Fruit fly (Drosophila melanogaster) whole organism, embryonic: ENCODE results near the gene Naam.

Experiments
- CG1024 ChIP-seq: fragments of 200-800 bp; sonication (Bioruptor generic); IDR thresholded peaks from 2 replicates; pipeline ENCODE4 v1.3.6; 2022; ENCODE audit warnings: missing biosample characterization, missing genetic modification characterization
- CG10565 ChIP-seq: fragments of 200-800 bp; sonication (Bioruptor generic); optimal IDR thresholded peaks from 3 replicates; lab custom pipeline; 2016; ENCODE audit warnings: missing biosample characterization, mild to moderate bottlenecking, missing genetic modification characterization
- CG11093 ChIP-seq: fragments of 200-800 bp; sonication (Bioruptor generic); IDR thresholded peaks from 3 replicates; pipeline ENCODE4 v1.3.6; 2022; ENCODE audit warnings: missing biosample characterization, missing genetic modification characterization
- CG11560 ChIP-seq: fragments of 200-800 bp; sonication (Bioruptor generic); IDR thresholded peaks from 3 replicates; pipeline ENCODE4 v1.3.6; 2022; ENCODE audit warnings: missing biosample characterization, missing genetic modification characterization
- CG14441 ChIP-seq: fragments of 200-800 bp; sonication (Bioruptor generic); IDR thresholded peaks from 2 replicates; pipeline ENCODE4 v1.3.6; 2022; ENCODE audit warnings: missing biosample characterization, missing genetic modification characterization
- CG17385 ChIP-seq: fragments of 200-800 bp; sonication (Bioruptor generic); optimal IDR thresholded peaks from 3 replicates; lab custom pipeline; 2018; ENCODE audit warnings: missing biosample characterization, mild to moderate bottlenecking, missing genetic modification characterization
- CG1792 ChIP-seq: fragments of 200-800 bp; sonication (Bioruptor generic); optimal IDR thresholded peaks from 2 replicates; lab custom pipeline; 2016; ENCODE audit warnings: missing biosample characterization, missing genetic modification characterization
- CG2120 ChIP-seq: fragments of 200-800 bp; sonication (Bioruptor generic); optimal IDR thresholded peaks from 3 replicates; lab custom pipeline; 2016; ENCODE audit warnings: missing biosample characterization, missing genetic modification characterization
- CG31224 ChIP-seq: fragments of 200-800 bp; sonication (Bioruptor generic); IDR thresholded peaks from 2 replicates; pipeline ENCODE4 v1.3.6; 2022; ENCODE audit warnings: missing biosample characterization, missing genetic modification characterization
- CG31388 ChIP-seq: fragments of 200-800 bp; sonication (Bioruptor generic); optimal IDR thresholded peaks from 2 replicates; lab custom pipeline; 2016; ENCODE audit warnings: missing biosample characterization, missing genetic modification characterization
- CG3995 ChIP-seq: fragments of 200-800 bp; sonication (Bioruptor generic); optimal IDR thresholded peaks from 3 replicates; lab custom pipeline; 2016; ENCODE audit warnings: missing biosample characterization, missing genetic modification characterization
- CG4282 ChIP-seq: fragments of 200-800 bp; sonication (Bioruptor generic); optimal IDR thresholded peaks from 2 replicates; lab custom pipeline; 2016; ENCODE audit warnings: missing biosample characterization, missing genetic modification characterization
- CG6765 ChIP-seq: fragments of 200-800 bp; sonication (Bioruptor generic); optimal IDR thresholded peaks from 3 replicates; lab custom pipeline; 2017; ENCODE audit warnings: missing biosample characterization, mild to moderate bottlenecking, missing genetic modification characterization
- CG6791 ChIP-seq: fragments of 200-800 bp; sonication (Bioruptor generic); IDR thresholded peaks from 3 replicates; pipeline ENCODE4 v1.3.6; 2022; ENCODE audit warnings: missing biosample characterization, missing genetic modification characterization; ENCODE audit not compliant: partially characterized antibody
- CG7271 ChIP-seq: fragments of 200-800 bp; sonication (Bioruptor generic); optimal IDR thresholded peaks from 2 replicates; lab custom pipeline; 2018; ENCODE audit warnings: missing biosample characterization, mild to moderate bottlenecking, missing genetic modification characterization, moderate library complexity
- CG7357 ChIP-seq: fragments of 200-800 bp; sonication (Bioruptor generic); IDR thresholded peaks from 3 replicates; pipeline ENCODE4 v1.3.6; 2022; ENCODE audit warnings: missing biosample characterization, missing genetic modification characterization
- CG9215 ChIP-seq: fragments of 200-800 bp; sonication (Bioruptor generic); IDR thresholded peaks from 2 replicates; pipeline ENCODE4 v1.3.6; 2022; ENCODE audit warnings: missing biosample characterization, missing genetic modification characterization
- CG9817 ChIP-seq: fragments of 200-800 bp; sonication (Bioruptor generic); optimal IDR thresholded peaks from 2 replicates; lab custom pipeline; 2018; ENCODE audit warnings: missing biosample characterization, mild to moderate bottlenecking, missing genetic modification characterization, moderate library complexity
- CHES-1-like ChIP-seq: fragments of 200-800 bp; sonication (Bioruptor generic); optimal IDR thresholded peaks from 2 replicates; lab custom pipeline; 2016; ENCODE audit warnings: missing biosample characterization, missing genetic modification characterization
- D ChIP-seq, 2 experiments: fragments of 200-800 bp in 1 of 2; fragments of >200 bp in 1 of 2; sonication (Bioruptor generic) in 1 of 2; optimal IDR thresholded peaks; 2 replicates in 1 of 2; 3 replicates in 1 of 2; lab custom pipeline; 2017; ENCODE audit warnings: mild to moderate bottlenecking in 1 of 2, missing biosample characterization in 1 of 2, missing genetic modification characterization in 1 of 2, missing genetic modification reagents in 1 of 2
- Dfd ChIP-seq, 2 experiments: fragments of >200 bp; optimal IDR thresholded peaks; 2 replicates each; lab custom pipeline; 2017; ENCODE audit warnings: missing biosample characterization in 2 of 2, missing genetic modification characterization in 2 of 2
- Fer2 ChIP-seq: fragments of 200-800 bp; sonication (Bioruptor generic); optimal IDR thresholded peaks from 2 replicates; lab custom pipeline; 2018; ENCODE audit warnings: missing biosample characterization, mild to moderate bottlenecking, missing genetic modification characterization, moderate library complexity
- Gug ChIP-seq: fragments of 200-800 bp; sonication (Bioruptor generic); IDR thresholded peaks from 4 replicates; pipeline ENCODE4 v1.3.6; 2022; ENCODE audit warnings: missing biosample characterization, missing genetic modification characterization
- HLHmδ ChIP-seq: fragments of 200-800 bp; sonication (Bioruptor generic); optimal IDR thresholded peaks from 2 replicates; lab custom pipeline; 2018; ENCODE audit warnings: missing biosample characterization, mild to moderate bottlenecking, missing genetic modification characterization, moderate library complexity
- Hey ChIP-seq: fragments of 200-800 bp; sonication (Bioruptor generic); optimal IDR thresholded peaks from 3 replicates; lab custom pipeline; 2018; ENCODE audit warnings: missing biosample characterization, mild to moderate bottlenecking, missing genetic modification characterization
- Meics ChIP-seq: fragments of 200-800 bp; sonication (Bioruptor generic); optimal IDR thresholded peaks from 2 replicates; lab custom pipeline; 2017; ENCODE audit warnings: missing biosample characterization, mild to moderate bottlenecking, missing genetic modification characterization
- NFAT ChIP-seq: fragments of 200-800 bp; sonication (Bioruptor generic); IDR thresholded peaks from 2 replicates; pipeline ENCODE4 v1.3.6; 2022; ENCODE audit warnings: missing biosample characterization, missing genetic modification characterization
- Oaz ChIP-seq: fragments of 200-800 bp; sonication (Bioruptor generic); IDR thresholded peaks from 2 replicates; pipeline ENCODE4 v1.3.6; 2022; ENCODE audit warnings: missing biosample characterization, missing genetic modification characterization
- Poxn ChIP-seq: fragments of 200-800 bp; sonication (Bioruptor generic); IDR thresholded peaks from 2 replicates; pipeline ENCODE4 v1.3.6; 2022; ENCODE audit warnings: missing biosample characterization, missing genetic modification characterization
- Sin3A ChIP-seq: fragments of >200 bp; optimal IDR thresholded peaks from 2 replicates; lab custom pipeline; 2018
- Sox102F ChIP-seq: fragments of 200-800 bp; sonication (Bioruptor generic); optimal IDR thresholded peaks from 2 replicates; lab custom pipeline; 2018; ENCODE audit warnings: missing biosample characterization, mild to moderate bottlenecking, missing genetic modification characterization, moderate library complexity
- Taf1 ChIP-seq: fragments of 200-800 bp; sonication (Bioruptor generic); IDR thresholded peaks from 2 replicates; pipeline ENCODE4 v1.3.6; 2022; ENCODE audit warnings: missing biosample characterization, missing genetic modification characterization
- Xbp1 ChIP-seq: fragments of 200-800 bp; sonication (Bioruptor generic); optimal IDR thresholded peaks from 3 replicates; lab custom pipeline; 2016; ENCODE audit warnings: missing biosample characterization, mild to moderate bottlenecking, missing genetic modification characterization
- abd-A ChIP-seq: fragments of 200-800 bp; sonication (Bioruptor generic); optimal IDR thresholded peaks from 3 replicates; lab custom pipeline; 2019; ENCODE audit warnings: missing biosample characterization, mild to moderate bottlenecking, missing genetic modification characterization, moderate library complexity
- ac ChIP-seq: fragments of 200-800 bp; sonication (Bioruptor generic); optimal IDR thresholded peaks from 3 replicates; lab custom pipeline; 2017; ENCODE audit warnings: missing biosample characterization, mild to moderate bottlenecking, missing genetic modification characterization
- bab2 ChIP-seq: fragments of 200-800 bp; sonication (Bioruptor generic); optimal IDR thresholded peaks from 2 replicates; lab custom pipeline; 2016; ENCODE audit warnings: missing biosample characterization, missing genetic modification characterization
- dm ChIP-seq: fragments of 200-800 bp; sonication (Bioruptor generic); optimal IDR thresholded peaks from 3 replicates; lab custom pipeline; 2016; ENCODE audit warnings: missing biosample characterization, missing genetic modification characterization
- gt ChIP-seq: fragments of 200-800 bp; sonication (Bioruptor generic); IDR thresholded peaks from 2 replicates; pipeline ENCODE4 v1.3.6; 2022; ENCODE audit warnings: missing biosample characterization, missing genetic modification characterization
- hbn ChIP-seq: fragments of 200-800 bp; sonication (Bioruptor generic); IDR thresholded peaks from 2 replicates; pipeline ENCODE4 v1.3.6; 2022; ENCODE audit warnings: missing biosample characterization, missing genetic modification characterization; ENCODE audit not compliant: partially characterized antibody
- ind ChIP-seq: fragments of 200-800 bp; sonication (Bioruptor generic); optimal IDR thresholded peaks from 3 replicates; lab custom pipeline; 2016; ENCODE audit warnings: missing biosample characterization, missing genetic modification characterization
- jing ChIP-seq: fragments of 200-800 bp; sonication (Bioruptor generic); optimal IDR thresholded peaks from 2 replicates; lab custom pipeline; 2018; ENCODE audit warnings: missing biosample characterization, mild to moderate bottlenecking, missing genetic modification characterization
- nerfin-1 ChIP-seq: fragments of 200-800 bp; sonication (Bioruptor generic); optimal IDR thresholded peaks from 3 replicates; lab custom pipeline; 2019; ENCODE audit warnings: missing biosample characterization, mild to moderate bottlenecking, missing genetic modification characterization, moderate library complexity
- pfk ChIP-seq: fragments of 200-800 bp; sonication (Bioruptor generic); optimal IDR thresholded peaks from 2 replicates; lab custom pipeline; 2018; ENCODE audit warnings: missing biosample characterization, mild to moderate bottlenecking, missing genetic modification characterization, moderate library complexity
- sens ChIP-seq: fragments of 200-800 bp; sonication (Bioruptor generic); peaks from one replicate; lab custom pipeline; 2016; ENCODE audit warnings: missing biosample characterization, missing genetic modification characterization
- slp2 ChIP-seq: fragments of 200-800 bp; sonication (Bioruptor generic); optimal IDR thresholded peaks from 2 replicates; lab custom pipeline; 2016; ENCODE audit warnings: missing biosample characterization, missing genetic modification characterization
- ssp ChIP-seq: fragments of 200-800 bp; sonication (Bioruptor generic); IDR thresholded peaks from 2 replicates; pipeline ENCODE4 v1.3.6; 2022; ENCODE audit warnings: missing biosample characterization, missing genetic modification characterization
- sug ChIP-seq: fragments of 200-800 bp; optimal IDR thresholded peaks from 2 replicates; lab custom pipeline; 2019; ENCODE audit warnings: missing biosample characterization, mild to moderate bottlenecking, missing genetic modification characterization, moderate library complexity
- tgo ChIP-seq: fragments of 200-800 bp; sonication (Bioruptor generic); IDR thresholded peaks from 3 replicates; pipeline ENCODE4 v1.3.6; 2022; ENCODE audit warnings: missing biosample characterization, missing genetic modification characterization
- vfl ChIP-seq: fragments of 200-800 bp; sonication (Bioruptor generic); optimal IDR thresholded peaks from 2 replicates; lab custom pipeline; 2016; ENCODE audit warnings: missing biosample characterization, missing genetic modification characterization
- zen2 ChIP-seq: fragments of 200-800 bp; sonication (Bioruptor generic); IDR thresholded peaks from 3 replicates; pipeline ENCODE4 v1.3.6; 2022; ENCODE audit warnings: missing biosample characterization, missing genetic modification characterization; ENCODE audit not compliant: partially characterized antibody
- zfh1 ChIP-seq: fragments of 200-800 bp; sonication (Bioruptor generic); IDR thresholded peaks from 3 replicates; pipeline ENCODE4 v1.3.6; 2022; ENCODE audit warnings: missing biosample characterization, missing genetic modification characterization

Naam gene

DNA sequence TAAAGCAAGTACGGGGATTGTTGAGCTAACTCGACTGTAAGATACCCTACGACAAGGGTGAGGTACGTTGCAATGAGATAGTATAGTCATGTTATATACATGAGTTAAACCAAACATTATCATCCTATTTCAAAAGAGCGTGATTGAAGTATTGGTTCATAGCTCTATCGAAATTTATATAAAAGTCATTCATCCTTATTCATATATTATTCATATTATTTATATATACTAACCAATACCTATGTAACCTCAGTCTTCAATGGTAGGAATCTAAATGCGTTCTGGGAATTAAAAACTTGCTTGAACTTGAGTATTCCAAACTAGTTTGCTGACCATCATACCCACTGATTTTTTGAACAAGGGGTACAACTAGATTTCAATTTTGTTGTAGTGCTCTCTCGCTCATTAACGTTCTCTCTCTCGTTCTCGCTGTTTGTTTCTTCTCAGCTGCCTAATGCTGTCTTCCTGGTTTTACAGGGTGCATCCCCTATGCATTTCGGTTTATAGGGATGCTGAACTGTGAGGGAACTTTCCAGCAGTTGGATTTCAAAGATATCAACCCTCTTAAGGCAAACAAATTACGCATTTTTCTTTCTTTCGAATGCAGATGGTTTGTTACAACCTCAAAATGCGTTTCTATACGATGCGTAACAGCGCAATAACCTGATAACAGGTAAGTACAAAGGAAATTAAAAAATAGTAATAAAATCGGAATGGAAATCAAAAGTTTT is 43.3 kb upstream of the Naam start (continued):
- no peak for TF ChIP-seq CG6791 (GFP tag; lab: Robert Waterston, UW)
- TF ChIP-seq dm (GFP tag; lab: Kevin White, UChicago): no peak
- no peak for TF ChIP-seq bab2 (GFP tag; lab: Kevin White, UChicago)
- TF ChIP-seq tgo: peak; percentile 40; the same call in 2 of the 3 replicates
- peak; percentile 44 for TF ChIP-seq nerfin-1
- TF ChIP-seq abd-A (tag; lab: Kevin White, UChicago): no peak
- TF ChIP-seq CG14441 (GFP tag; lab: Robert Waterston, UW): no peak
- no peak for TF ChIP-seq Poxn (GFP tag; lab: Robert Waterston, UW)
- TF ChIP-seq Oaz (GFP tag; lab: Robert Waterston, UW): no peak
- TF ChIP-seq Gug: no peak
- TF ChIP-seq Taf1 (GFP tag; lab: Robert Waterston, UW): no peak
- TF ChIP-seq zfh1 (GFP tag; lab: Robert Waterston, UW): 0 out of 3 replicates have a peak, but pooled peaks have one; percentile 4
- TF ChIP-seq CG7271 (tag; lab: Kevin White, UChicago): no peak
- no peak for TF ChIP-seq pfk (GFP tag; lab: Kevin White, UChicago)
- no peak for TF ChIP-seq CG7357
- no peak for TF ChIP-seq HLHmδ (GFP tag; lab: Kevin White, UChicago)
- TF ChIP-seq CG2120: no peak
- no peak for TF ChIP-seq CG11560 (tag; lab: Robert Waterston, UW)
- no peak for TF ChIP-seq gt
- TF ChIP-seq CG9817 (tag; lab: Kevin White, UChicago): no peak
- TF ChIP-seq Fer2 (tag; lab: Kevin White, UChicago): no peak
- TF ChIP-seq ssp (GFP tag; lab: Robert Waterston, UW): no peak
- TF ChIP-seq NFAT: no peak
- no peak for TF ChIP-seq CHES-1-like (GFP tag; lab: Kevin White, UChicago)
- no peak for TF ChIP-seq CG3995 (GFP tag; lab: Kevin White, UChicago)
- peak; percentile 29 for TF ChIP-seq CG6765
- no peak for TF ChIP-seq CG31388 (GFP tag; lab: Kevin White, UChicago)
- TF ChIP-seq Dfd (GFP tag; optimal IDR thresholded peaks at IDR 0.05; lab: Kevin White, UChicago): no peak
- TF ChIP-seq Sin3A (lab: Kevin White, UChicago): no peak
- TF ChIP-seq hbn (GFP tag; lab: Robert Waterston, UW): no peak
- TF ChIP-seq CG11093 (GFP tag; lab: Robert Waterston, UW): no peak
- TF ChIP-seq CG9215 (GFP tag; lab: Robert Waterston, UW): no peak
- TF ChIP-seq CG1792 (GFP tag; lab: Kevin White, UChicago): no peak
- no peak for TF ChIP-seq zen2 (GFP tag; lab: Robert Waterston, UW)
- TF ChIP-seq CG17385: no peak
- TF ChIP-seq D (optimal IDR thresholded peaks at IDR 0.05; lab: Kevin White, UChicago): no peak
- TF ChIP-seq D (GFP tag; optimal IDR thresholded peaks at IDR 0.05; lab: Kevin White, UChicago): peak; percentile 45
- TF ChIP-seq sug (tag; lab: Kevin White, UChicago): no peak
- no peak for TF ChIP-seq CG4282 (GFP tag; lab: Kevin White, UChicago)
- peak; percentile 69 for TF ChIP-seq Meics (GFP tag; lab: Kevin White, UChicago)
- no peak for TF ChIP-seq vfl (GFP tag; lab: Kevin White, UChicago)
- no peak for TF ChIP-seq CG10565 (GFP tag; lab: Kevin White, UChicago)
- TF ChIP-seq slp2 (GFP tag; lab: Kevin White, UChicago): no peak
- peak; percentile 72 for TF ChIP-seq sens (GFP tag; lab: Kevin White, UChicago)
- no peak for TF ChIP-seq CG1024 (GFP tag; lab: Robert Waterston, UW)
- TF ChIP-seq Sox102F (GFP tag; lab: Kevin White, UChicago): peak; percentile 6
- TF ChIP-seq ind: peak; percentile 61
- TF ChIP-seq jing (GFP tag; lab: Kevin White, UChicago): no peak
- TF ChIP-seq Hey (tag; lab: Kevin White, UChicago): no peak
- TF ChIP-seq CG31224 (GFP tag; lab: Robert Waterston, UW): no peak
- TF ChIP-seq Xbp1 (GFP tag; lab: Kevin White, UChicago): no peak
- TF ChIP-seq ac (GFP tag; lab: Kevin White, UChicago): no peak
